Fruit fly (Drosophila melanogaster) whole organism: Measurements from ENCODE around the gene Trs20.

ENCODE experiments used
- CG8478 ChIP-seq: fragments of >200 bp; optimal IDR thresholded peaks from 2 replicates; lab custom pipeline; 2018; ENCODE audit warnings: inconsistent platforms
- Dll ChIP-seq: fragments of >200 bp; optimal IDR thresholded peaks from 2 replicates; lab custom pipeline; 2017
- EcR ChIP-seq, 2 experiments: fragments of >200 bp; optimal IDR thresholded peaks; 2 replicates each; lab custom pipeline; 2017; ENCODE audit warnings: missing biosample characterization in 2 of 2, missing genetic modification characterization in 2 of 2, missing genetic modification reagents in 2 of 2
- pan ChIP-seq: fragments of >200 bp; optimal IDR thresholded peaks from 2 replicates; lab custom pipeline; 2017
- psq ChIP-seq: fragments of >200 bp; optimal IDR thresholded peaks from 2 replicates; lab custom pipeline; 2017
- usp ChIP-seq: fragments of >200 bp; optimal IDR thresholded peaks from 2 replicates; lab custom pipeline; 2017; ENCODE audit warnings: missing biosample characterization, missing genetic modification characterization, mixed read lengths

Trs20 gene

dm6 chr3L:16090330-16090803 lies 41.1 kb downstream of the Trs20 start, which contains the start of the genes CG5235 and ClC-c:
Gene CG5235, minus strand, starts transcription at chr3L:16090392.
Gene ClC-c, plus strand, starts transcription at chr3L:16090454.
- TF ChIP-seq psq (lab: Kevin White, UChicago): no peak
- TF ChIP-seq pan: no peak
- no peak for TF ChIP-seq Dll
- no peak for TF ChIP-seq EcR (GFP tag; optimal IDR thresholded peaks at IDR 0.05; lab: Kevin White, UChicago)
- TF ChIP-seq usp (GFP tag; lab: Kevin White, UChicago): no peak
- TF ChIP-seq CG8478 (lab: Kevin White, UChicago): no peak

dm6 chr3L:16087323-16087816 lies 44.1 kb downstream of the Trs20 start, which contains the start of gene Tasp1:
Gene Tasp1, minus strand, starts transcription at chr3L:16087525.
- TF ChIP-seq Dll (no peak), psq (lab: Kevin White, UChicago) (no peak), usp (GFP tag; lab: Kevin White, UChicago) (no peak), EcR (GFP tag; optimal IDR thresholded peaks at IDR 0.05; lab: Kevin White, UChicago) (no peak), pan (no peak)

- TF ChIP-seq Dll (no peak), EcR (GFP tag; optimal IDR thresholded peaks at IDR 0.05; lab: Kevin White, UChicago) (no peak), psq (lab: Kevin White, UChicago) (no peak), usp (GFP tag; lab: Kevin White, UChicago) (no peak), CG8478 (lab: Kevin White, UChicago) (no peak), pan (no peak)
Measured at dm6 chr3L:16083693-16084092, 47.7 kb downstream of the Trs20 start, which contains the start of gene CG13075. Gene CG13075, plus strand, starts transcription at chr3L:16083993.

- TF ChIP-seq EcR (GFP tag; optimal IDR thresholded peaks at IDR 0.05; lab: Kevin White, UChicago): no peak
- TF ChIP-seq pan: no peak
- TF ChIP-seq psq (lab: Kevin White, UChicago): no peak
- TF ChIP-seq CG8478 (lab: Kevin White, UChicago): no peak
- no peak for TF ChIP-seq Dll
- TF ChIP-seq usp (GFP tag; lab: Kevin White, UChicago): no peak
Measured at dm6 chr3L:16082251-16082650, 49.2 kb downstream of the Trs20 start, which contains the start of gene CG33258. Gene CG33258, plus strand, starts transcription at chr3L:16082551.
